Worm (Caenorhabditis elegans) whole organism, L3 larva: ENCODE results near the gene pqn-78.

Experiments
- ZK546.5 ChIP-seq: sonication (generic microtip); optimal IDR thresholded peaks from 2 replicates; lab custom pipeline; 2017; ENCODE audit warnings: missing biosample characterization, missing genetic modification characterization
- ceh-16 ChIP-seq: sonication (generic microtip); optimal IDR thresholded peaks from 2 replicates; lab custom pipeline; 2017; ENCODE audit warnings: missing biosample characterization, missing genetic modification characterization
- ceh-28 ChIP-seq: fragments of 150-350 bp; optimal IDR thresholded peaks from 2 replicates; lab custom pipeline; 2014; ENCODE audit warnings: missing biosample characterization, missing genetic modification reagents, missing genetic modification characterization
- ceh-9 ChIP-seq: sonication (generic microtip); optimal IDR thresholded peaks from 2 replicates; lab custom pipeline; 2018; ENCODE audit warnings: missing biosample characterization, missing genetic modification characterization
- elt-3 ChIP-seq, 3 experiments: fragments of 150-350 bp in 1 of 3; sonication (generic microtip) in 2 of 3; optimal IDR thresholded peaks; 2 replicates in 2 of 3; 4 replicates in 1 of 3; lab custom pipeline; 2014 to 2017; ENCODE audit warnings: missing biosample characterization in 3 of 3, missing genetic modification characterization in 3 of 3
- fkh-10 ChIP-seq: sonication (generic microtip); optimal IDR thresholded peaks from 2 replicates; lab custom pipeline; 2017; ENCODE audit warnings: missing biosample characterization, missing genetic modification reagents, missing genetic modification characterization
- mml-1 ChIP-seq: fragments of 150-350 bp; sonication (generic microtip); optimal IDR thresholded peaks from 3 replicates; lab custom pipeline; 2014; ENCODE audit warnings: missing biosample characterization, missing genetic modification characterization
- nhr-237 ChIP-seq: fragments of 150-350 bp; optimal IDR thresholded peaks from 2 replicates; lab custom pipeline; 2014; ENCODE audit warnings: missing biosample characterization, missing genetic modification characterization
- nhr-28 ChIP-seq: fragments of 150-350 bp; optimal IDR thresholded peaks from 2 replicates; lab custom pipeline; 2014; ENCODE audit warnings: missing biosample characterization, missing genetic modification characterization
- pha-4 ChIP-seq: fragments of 150-350 bp; optimal IDR thresholded peaks from 2 replicates; lab custom pipeline; 2014; ENCODE audit warnings: missing biosample characterization, missing genetic modification reagents, missing genetic modification characterization
- snpc-4 ChIP-seq: fragments of 150-350 bp; optimal IDR thresholded peaks from 2 replicates; lab custom pipeline; 2014; ENCODE audit warnings: missing biosample characterization, missing genetic modification characterization
- tbx-2 ChIP-seq: sonication (generic microtip); optimal IDR thresholded peaks from 2 replicates; lab custom pipeline; 2016; ENCODE audit warnings: mild to moderate bottlenecking, missing genetic modification characterization, missing compliant biosample characterization
- unc-62 ChIP-seq: fragments of 150-350 bp; sonication (generic microtip); optimal IDR thresholded peaks from 4 replicates; lab custom pipeline; 2014; ENCODE audit warnings: missing biosample characterization, missing genetic modification reagents, missing genetic modification characterization
- ztf-11 ChIP-seq: fragments of 150-350 bp; optimal IDR thresholded peaks from 2 replicates; lab custom pipeline; 2014; ENCODE audit warnings: missing biosample characterization, missing genetic modification characterization

DNA sequence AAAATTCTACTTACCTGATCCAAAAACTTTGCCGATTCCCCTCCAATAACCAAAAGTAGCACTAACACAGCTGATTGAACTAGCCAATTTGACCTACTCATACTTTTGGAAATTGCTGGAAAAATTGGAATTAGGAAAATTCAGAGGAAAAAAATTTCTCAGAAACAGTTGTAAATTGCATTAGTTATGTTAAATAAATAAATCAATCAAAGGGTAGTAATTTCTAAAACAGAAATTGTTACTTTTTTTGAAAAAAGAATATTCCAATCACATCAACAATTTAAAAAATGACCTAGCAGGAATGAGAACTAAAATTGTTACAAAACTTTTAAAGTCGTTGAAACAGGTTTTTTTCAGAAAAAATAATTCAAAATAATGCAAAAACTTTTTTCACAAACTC, 22.1 kb upstream of the pqn-78 start, which contains the start of gene Y105C5A.8:
- TF ChIP-seq ceh-28 (tag; lab: Kevin White, UChicago) = no peak
- no peak for TF ChIP-seq nhr-28
- no peak for TF ChIP-seq unc-62 (GFP tag; lab: Kevin White, UChicago)
- TF ChIP-seq nhr-237 (tag; lab: Kevin White, UChicago) = no peak
- no peak for TF ChIP-seq elt-3 (tag; optimal IDR thresholded peaks at IDR 0.05; lab: Kevin White, UChicago)
- TF ChIP-seq fkh-10 (GFP tag; lab: Kevin White, UChicago) = no peak
- no peak for TF ChIP-seq ztf-11 (tag; lab: Kevin White, UChicago)
- TF ChIP-seq tbx-2 = no peak
- TF ChIP-seq pha-4 (tag; lab: Kevin White, UChicago) = no peak
- no peak for TF ChIP-seq mml-1 (tag; lab: Kevin White, UChicago)
- no peak for TF ChIP-seq ZK546.5 (tag; lab: Kevin White, UChicago)
- TF ChIP-seq ceh-16 (tag; lab: Kevin White, UChicago) = no peak
- TF ChIP-seq ceh-9 = no peak
- no peak for TF ChIP-seq snpc-4 (tag; lab: Kevin White, UChicago)
